Fruit fly (Drosophila melanogaster) whole organism, prepupa: ENCODE results near the gene CG4362.

ENCODE experiments used
- Blimp-1 ChIP-seq: fragments of 200-800 bp; sonication (Bioruptor generic); optimal IDR thresholded peaks from 3 replicates; lab custom pipeline; 2017; ENCODE audit warnings: missing biosample characterization, missing genetic modification characterization, mild to moderate bottlenecking, moderate library complexity, missing genetic modification reagents
- CG10669 ChIP-seq: fragments of 200-800 bp; sonication (Bioruptor generic); optimal IDR thresholded peaks from 3 replicates; lab custom pipeline; 2018; ENCODE audit warnings: missing biosample characterization, mild to moderate bottlenecking, missing genetic modification characterization, moderate library complexity
- CG15336 ChIP-seq: fragments of 200-800 bp; sonication (Bioruptor generic); IDR thresholded peaks from 2 replicates; pipeline ENCODE4 v1.3.6; 2022; ENCODE audit warnings: missing biosample characterization, missing genetic modification characterization
- CG1621 ChIP-seq: fragments of 200-800 bp; sonication (Bioruptor generic); optimal IDR thresholded peaks from 3 replicates; lab custom pipeline; 2018; ENCODE audit warnings: missing biosample characterization, mild to moderate bottlenecking, missing genetic modification characterization
- CG16779 ChIP-seq: fragments of 200-800 bp; sonication (Bioruptor generic); optimal IDR thresholded peaks from 3 replicates; lab custom pipeline; 2017; ENCODE audit warnings: missing biosample characterization, mild to moderate bottlenecking, missing genetic modification characterization
- CG3032 ChIP-seq: fragments of 200-800 bp; optimal IDR thresholded peaks from 2 replicates; lab custom pipeline; 2019; ENCODE audit warnings: missing biosample characterization, mild to moderate bottlenecking, missing genetic modification characterization, moderate library complexity
- CG31627 ChIP-seq: fragments of 200-800 bp; sonication (Bioruptor generic); optimal IDR thresholded peaks from 3 replicates; lab custom pipeline; 2016; ENCODE audit warnings: missing biosample characterization, missing genetic modification characterization
- CG3919 ChIP-seq: fragments of 200-800 bp; sonication (Bioruptor generic); optimal IDR thresholded peaks from 3 replicates; lab custom pipeline; 2016; ENCODE audit warnings: missing biosample characterization, missing genetic modification characterization
- CG4318 ChIP-seq: fragments of 200-800 bp; sonication (Bioruptor generic); optimal IDR thresholded peaks from 3 replicates; lab custom pipeline; 2017; ENCODE audit warnings: missing biosample characterization, mild to moderate bottlenecking, missing genetic modification characterization
- CG6163 ChIP-seq: fragments of 200-800 bp; sonication (Bioruptor generic); IDR thresholded peaks from 3 replicates; pipeline ENCODE4 v1.3.6; 2022; ENCODE audit warnings: missing biosample characterization, missing genetic modification characterization
- CG6276 ChIP-seq: fragments of 200-800 bp; sonication (Bioruptor generic); optimal IDR thresholded peaks from 2 replicates; lab custom pipeline; 2017; ENCODE audit warnings: missing biosample characterization, mild to moderate bottlenecking, missing genetic modification characterization
- CG6792 ChIP-seq: fragments of 200-800 bp; sonication (Bioruptor generic); optimal IDR thresholded peaks from 3 replicates; lab custom pipeline; 2016; ENCODE audit warnings: missing biosample characterization, missing genetic modification characterization
- CG6854 ChIP-seq: fragments of 200-800 bp; sonication (Bioruptor generic); optimal IDR thresholded peaks from 2 replicates; lab custom pipeline; 2017; ENCODE audit warnings: missing biosample characterization, mild to moderate bottlenecking, missing genetic modification characterization
- CG8119 ChIP-seq: fragments of 200-800 bp; sonication (Bioruptor generic); IDR thresholded peaks from 3 replicates; pipeline ENCODE4 v1.3.6; 2022; ENCODE audit warnings: missing biosample characterization, missing genetic modification characterization
- CG8319 ChIP-seq: fragments of 200-800 bp; sonication (Bioruptor generic); optimal IDR thresholded peaks from 3 replicates; lab custom pipeline; 2016; ENCODE audit warnings: missing biosample characterization, missing genetic modification characterization
- CG8632 ChIP-seq: fragments of 200-800 bp; sonication (Bioruptor generic); optimal IDR thresholded peaks from 3 replicates; lab custom pipeline; 2016; ENCODE audit warnings: missing biosample characterization, missing genetic modification characterization
- CG9139 ChIP-seq: fragments of 200-800 bp; sonication (Bioruptor generic); optimal IDR thresholded peaks from 3 replicates; lab custom pipeline; 2017; ENCODE audit warnings: missing biosample characterization, mild to moderate bottlenecking, missing genetic modification characterization
- Eip78C ChIP-seq: fragments of 200-800 bp; sonication (Bioruptor generic); peaks from one replicate; lab custom pipeline; 2016; ENCODE audit warnings: missing biosample characterization, missing genetic modification characterization
- Hr38 ChIP-seq: sonication (Bioruptor generic); optimal IDR thresholded peaks from 2 replicates; lab custom pipeline; 2016; ENCODE audit warnings: missing biosample characterization, missing genetic modification characterization
- Hr39 ChIP-seq: fragments of 200-800 bp; sonication (Bioruptor generic); optimal IDR thresholded peaks from 2 replicates; lab custom pipeline; 2016; ENCODE audit warnings: missing biosample characterization, missing genetic modification characterization
- Hr4 ChIP-seq: fragments of 200-800 bp; sonication (Bioruptor generic); optimal IDR thresholded peaks from 3 replicates; lab custom pipeline; 2016; ENCODE audit warnings: missing biosample characterization, missing genetic modification characterization
- Lpt ChIP-seq: fragments of 200-800 bp; sonication (Bioruptor generic); optimal IDR thresholded peaks from 3 replicates; lab custom pipeline; 2016; ENCODE audit warnings: missing biosample characterization, missing genetic modification characterization
- Met ChIP-seq: fragments of 200-800 bp; sonication (Bioruptor generic); optimal IDR thresholded peaks from 3 replicates; lab custom pipeline; 2016; ENCODE audit warnings: missing biosample characterization, missing genetic modification characterization
- dac ChIP-seq: fragments of 200-800 bp; sonication (Bioruptor generic); optimal IDR thresholded peaks from 2 replicates; lab custom pipeline; 2017; ENCODE audit warnings: missing biosample characterization, mild to moderate bottlenecking, missing genetic modification characterization
- dsx ChIP-seq: fragments of 200-800 bp; optimal IDR thresholded peaks from 3 replicates; lab custom pipeline; 2019; ENCODE audit warnings: missing biosample characterization, mild to moderate bottlenecking, missing genetic modification characterization, moderate library complexity; ENCODE audit not compliant: poor library complexity, severe bottlenecking
- eg ChIP-seq: fragments of 200-800 bp; sonication (Bioruptor generic); IDR thresholded peaks from 3 replicates; pipeline ENCODE4 v1.3.6; 2022; ENCODE audit warnings: missing biosample characterization, missing genetic modification characterization
- fd59A ChIP-seq: fragments of 200-800 bp; sonication (Bioruptor generic); optimal IDR thresholded peaks from 2 replicates; lab custom pipeline; 2017; ENCODE audit warnings: missing biosample characterization, mild to moderate bottlenecking, missing genetic modification characterization, missing genetic modification reagents
- fd85E ChIP-seq: fragments of 200-800 bp; sonication (Bioruptor generic); optimal IDR thresholded peaks from 3 replicates; lab custom pipeline; 2016; ENCODE audit warnings: missing biosample characterization, missing genetic modification characterization
- fkh ChIP-seq: fragments of 200-800 bp; sonication (Bioruptor generic); optimal IDR thresholded peaks from 3 replicates; lab custom pipeline; 2017; ENCODE audit warnings: missing biosample characterization, mild to moderate bottlenecking, missing genetic modification characterization, moderate library complexity
- lz ChIP-seq: fragments of 200-800 bp; sonication (Bioruptor generic); optimal IDR thresholded peaks from 3 replicates; lab custom pipeline; 2016; ENCODE audit warnings: missing biosample characterization, missing genetic modification characterization
- net ChIP-seq: fragments of 200-800 bp; sonication (Bioruptor generic); optimal IDR thresholded peaks from 3 replicates; lab custom pipeline; 2016; ENCODE audit warnings: missing biosample characterization, missing genetic modification characterization
- pdm3 ChIP-seq: fragments of 200-800 bp; sonication (Bioruptor generic); optimal IDR thresholded peaks from 3 replicates; lab custom pipeline; 2016; ENCODE audit warnings: missing biosample characterization, missing genetic modification characterization
- salr ChIP-seq, 2 experiments: fragments of 200-800 bp; sonication (Bioruptor generic); optimal IDR thresholded peaks; 3 replicates each; lab custom pipeline; 2016 to 2018; ENCODE audit warnings: missing biosample characterization in 2 of 2, missing genetic modification characterization in 2 of 2, mild to moderate bottlenecking in 1 of 2
- ss ChIP-seq, 2 experiments: fragments of 200-800 bp; sonication (Bioruptor generic); optimal IDR thresholded peaks; 2 replicates in 1 of 2; 3 replicates in 1 of 2; lab custom pipeline; 2017 to 2018; ENCODE audit warnings: mild to moderate bottlenecking in 2 of 2, missing biosample characterization in 2 of 2, missing genetic modification characterization in 2 of 2, moderate library complexity in 1 of 2
- topi ChIP-seq: fragments of 200-800 bp; sonication (Bioruptor generic); optimal IDR thresholded peaks from 3 replicates; lab custom pipeline; 2016; ENCODE audit warnings: missing biosample characterization, missing genetic modification characterization
- vri ChIP-seq: fragments of 200-800 bp; sonication (Bioruptor generic); optimal IDR thresholded peaks from 3 replicates; lab custom pipeline; 2016; ENCODE audit warnings: missing biosample characterization, mild to moderate bottlenecking, missing genetic modification characterization

CG4362 gene

DNA sequence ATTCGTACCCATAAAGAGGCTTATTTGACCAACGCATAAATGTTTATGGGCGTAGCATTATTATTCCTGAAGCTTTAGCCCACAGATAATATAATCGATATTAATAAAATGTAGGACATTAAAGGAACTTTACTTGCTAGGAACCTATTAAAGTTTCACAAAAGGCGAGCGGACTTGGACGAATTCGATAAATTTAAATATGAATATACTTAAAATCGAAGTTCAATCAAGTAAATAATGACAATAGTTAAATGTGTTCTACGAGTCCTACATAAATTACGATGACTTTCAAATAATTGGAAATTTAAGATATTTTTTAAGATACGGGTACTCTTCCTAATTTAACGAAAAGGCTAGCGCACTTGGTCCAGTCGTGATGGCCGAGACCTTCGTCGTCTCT, 15.7 kb downstream of the CG4362 start (continued):
- no peak for TF ChIP-seq Hr38 (GFP tag; lab: Kevin White, UChicago)
- TF ChIP-seq fkh (GFP tag; lab: Kevin White, UChicago) = no peak
- no peak for TF ChIP-seq salr (GFP tag; optimal IDR thresholded peaks at IDR 0.05; lab: Kevin White, UChicago)
- no peak for TF ChIP-seq CG6792
- peak; percentile 36 for TF ChIP-seq CG10669 (GFP tag; lab: Kevin White, UChicago)
- no peak for TF ChIP-seq eg (GFP tag; lab: Robert Waterston, UW)
- no peak for TF ChIP-seq CG31627 (GFP tag; lab: Kevin White, UChicago)
- no peak for TF ChIP-seq Hr39 (GFP tag; lab: Kevin White, UChicago)
- no peak for TF ChIP-seq net (GFP tag; lab: Kevin White, UChicago)
- TF ChIP-seq dac = no peak
- TF ChIP-seq vri = no peak
- peak; percentile 30 for TF ChIP-seq pdm3
- TF ChIP-seq lz (GFP tag; lab: Kevin White, UChicago) = no peak
- TF ChIP-seq fd59A (GFP tag; lab: Kevin White, UChicago) = no peak
- no peak for TF ChIP-seq CG4318 (GFP tag; lab: Kevin White, UChicago)
- TF ChIP-seq fd85E (GFP tag; lab: Kevin White, UChicago) = no peak
- TF ChIP-seq dsx (GFP tag; lab: Kevin White, UChicago) = no peak
- TF ChIP-seq CG8632 (GFP tag; lab: Kevin White, UChicago) = no peak
- no peak for TF ChIP-seq CG8119
- TF ChIP-seq Hr4 = no peak

dm6 chr3R:20291106-20291505, 16.2 kb downstream of the CG4362 start:
- TF ChIP-seq Eip78C (GFP tag; lab: Kevin White, UChicago) (no peak), topi (GFP tag; lab: Kevin White, UChicago) (no peak), CG31627 (GFP tag; lab: Kevin White, UChicago) (no peak), CG1621 (no peak), Lpt (GFP tag; lab: Kevin White, UChicago) (no peak), Blimp-1 (GFP tag; lab: Kevin White, UChicago) (no peak), CG6163 (GFP tag; lab: Robert Waterston, UW) (no peak), CG15336 (GFP tag; lab: Robert Waterston, UW) (no peak), CG16779 (tag; lab: Kevin White, UChicago) (no peak), ss (GFP tag; optimal IDR thresholded peaks at IDR 0.05; lab: Kevin White, UChicago) (no peak), Hr39 (GFP tag; lab: Kevin White, UChicago) (no peak), fd85E (GFP tag; lab: Kevin White, UChicago) (no peak), net (GFP tag; lab: Kevin White, UChicago) (no peak), CG8119 (no peak), CG3032 (no peak)
- TF ChIP-seq, all 60 proteins: peak for 0

DNA sequence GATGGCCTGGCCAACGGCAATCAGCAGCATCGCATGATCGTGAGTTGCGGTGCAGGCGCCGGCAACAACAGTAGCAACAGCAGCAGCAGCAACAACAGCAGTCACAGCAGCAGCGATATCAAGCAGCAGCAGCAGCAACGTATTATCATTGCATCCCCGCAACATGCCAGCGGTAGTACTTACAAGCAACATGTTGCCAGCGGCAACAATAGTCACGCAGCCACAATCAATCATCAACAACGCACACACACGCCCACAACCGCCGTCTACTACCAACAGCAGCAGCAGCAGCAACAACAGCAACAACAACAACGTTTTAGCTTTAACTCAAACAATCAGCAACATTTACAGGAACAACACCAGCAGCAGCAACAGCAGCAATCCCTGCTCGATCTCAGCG, 18.8 kb downstream of the CG4362 start:
- TF ChIP-seq CG8319 (GFP tag; lab: Kevin White, UChicago) (no peak), CG6276 (no peak), CG3919 (GFP tag; lab: Kevin White, UChicago) (peak; percentile 7), CG6792 (no peak), salr (GFP tag; optimal IDR thresholded peaks at IDR 0.05; lab: Kevin White, UChicago) (no peak), Met (GFP tag; lab: Kevin White, UChicago) (no peak), CG6854 (no peak)

dm6 chr3R:20288069-20288468, 19.3 kb downstream of the CG4362 start:
- peak; percentile 41 for TF ChIP-seq CG3919 (GFP tag; lab: Kevin White, UChicago)
- no peak for TF ChIP-seq CG3032

DNA sequence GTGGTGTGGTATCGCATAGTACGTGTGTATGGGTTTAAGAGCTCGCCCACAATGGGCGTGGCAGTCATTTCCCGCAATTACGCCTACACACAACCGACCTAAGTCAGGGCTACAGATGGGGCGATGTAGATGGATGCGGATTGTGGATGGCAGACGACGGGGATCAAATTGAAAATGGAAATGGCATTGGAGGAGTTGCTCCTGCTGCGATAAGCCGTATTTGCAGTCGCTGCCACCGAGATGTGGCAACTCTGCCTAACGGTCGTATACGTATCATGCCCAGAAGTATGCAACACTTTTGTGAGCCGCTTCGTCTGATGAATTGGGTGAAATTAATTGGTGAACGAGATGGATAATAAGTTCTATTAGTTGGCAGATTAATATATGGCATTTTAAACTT, 20.6 kb downstream of the CG4362 start:
- TF ChIP-seq CG3032 (no peak), CG9139 (GFP tag; lab: Kevin White, UChicago) (peak; percentile 5), eg (GFP tag; lab: Robert Waterston, UW) (0 out of 3 replicates have a peak, but pooled peaks have one; percentile 17), Blimp-1 (GFP tag; lab: Kevin White, UChicago) (no peak), salr (GFP tag; optimal IDR thresholded peaks at IDR 0.05; lab: Kevin White, UChicago) (no peak), Eip78C (GFP tag; lab: Kevin White, UChicago) (peak; percentile 56)
